Fruit fly (Drosophila melanogaster): ENCODE data around the gene Hsdl2.

Hsdl2 gene

DNA sequence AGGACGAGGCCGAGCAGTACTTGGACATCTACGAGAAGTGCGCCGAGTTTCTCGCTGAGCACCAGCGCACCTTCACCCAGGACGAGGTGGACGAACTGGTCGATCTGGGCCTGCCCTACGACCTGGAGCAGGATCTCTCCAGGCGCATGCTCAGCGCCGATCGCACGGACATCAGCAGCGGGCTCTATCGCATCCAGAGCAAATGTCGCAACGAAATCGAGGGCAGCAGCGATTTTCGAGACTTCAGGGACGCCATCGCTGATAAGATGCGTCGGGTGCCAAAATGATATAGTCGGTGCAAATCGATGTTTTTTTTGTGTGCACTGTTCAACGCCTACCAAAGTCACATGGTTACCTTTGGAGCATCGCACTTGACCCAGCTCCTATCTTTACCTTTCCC lies 2.3 kb downstream of the Hsdl2 start:
- no peak for TF ChIP-seq CG8119 (GFP tag; IDR thresholded peaks at IDR 0.05)
- TF ChIP-seq CG11294 (GFP tag; IDR thresholded peaks at IDR 0.05), result no peak
- no peak for TF ChIP-seq CG6854 (GFP tag; optimal IDR thresholded peaks at IDR 0.05)
- no peak for TF ChIP-seq CG6808 (GFP tag; optimal IDR thresholded peaks at IDR 0.05)
- no peak for TF ChIP-seq CG34406 (GFP tag; optimal IDR thresholded peaks at IDR 0.05)
- TF ChIP-seq svp (GFP tag), result peak; percentile 89
- TF ChIP-seq CG16779 (tag; optimal IDR thresholded peaks at IDR 0.05), result no peak
- TF ChIP-seq spab (GFP tag; optimal IDR thresholded peaks at IDR 0.05), result no peak
- TF ChIP-seq Lpt (GFP tag; optimal IDR thresholded peaks at IDR 0.05), result no peak
- no peak for TF ChIP-seq CG15336 (GFP tag; IDR thresholded peaks at IDR 0.05)
- TF ChIP-seq Sox15 (GFP tag; optimal IDR thresholded peaks at IDR 0.05), result no peak
- TF ChIP-seq CG8319 (GFP tag; optimal IDR thresholded peaks at IDR 0.05), result no peak
- no peak for TF ChIP-seq CG32006 (GFP tag; optimal IDR thresholded peaks at IDR 0.05)
- no peak for TF ChIP-seq Blimp-1 (GFP tag; optimal IDR thresholded peaks at IDR 0.05)
- TF ChIP-seq achi (GFP tag; optimal IDR thresholded peaks at IDR 0.05), result no peak
- no peak for TF ChIP-seq fd59A (GFP tag; optimal IDR thresholded peaks at IDR 0.05)
- peak; percentile 47 for TF ChIP-seq Eip78C (GFP tag)
- TF ChIP-seq CG9139 (GFP tag; optimal IDR thresholded peaks at IDR 0.05), result no peak

DNA sequence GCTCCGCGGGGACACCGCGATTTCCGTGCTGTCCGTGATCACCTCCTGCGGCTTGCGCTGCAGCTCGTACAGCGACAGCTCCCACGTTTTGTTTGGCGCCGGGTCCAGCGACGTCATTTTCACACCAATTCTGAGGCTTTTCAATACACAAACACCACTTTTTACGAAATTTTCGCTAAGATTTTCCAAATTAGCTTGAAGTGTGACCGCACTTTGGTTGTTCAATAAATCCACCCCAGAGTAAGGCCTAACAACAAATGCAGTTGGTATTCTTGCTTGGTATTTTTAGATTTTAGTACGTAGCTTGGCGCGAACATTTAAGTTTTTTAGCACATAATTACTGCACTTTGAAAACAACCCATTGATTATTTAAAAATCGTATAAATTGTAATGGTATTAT lies 4.5 kb downstream of the Hsdl2 start, which contains the start of gene Sce:
Gene Sce (minus strand): TSS at position 231 of the 400 bp plus-strand sequence.
- TF ChIP-seq CG10669 (GFP tag; optimal IDR thresholded peaks at IDR 0.05), result no peak
- no peak for TF ChIP-seq vri (GFP tag; optimal IDR thresholded peaks at IDR 0.05)
- no peak for TF ChIP-seq CG4318 (GFP tag; optimal IDR thresholded peaks at IDR 0.05)
- TF ChIP-seq CG8319 (GFP tag; optimal IDR thresholded peaks at IDR 0.05), result no peak
- TF ChIP-seq CG8119 (GFP tag; IDR thresholded peaks at IDR 0.05), result no peak
- no peak for TF ChIP-seq CG15336 (GFP tag; IDR thresholded peaks at IDR 0.05)
- TF ChIP-seq OdsH (GFP tag; optimal IDR thresholded peaks at IDR 0.05), result no peak
- no peak for TF ChIP-seq Eip93F (GFP tag; optimal IDR thresholded peaks at IDR 0.05)
- no peak for TF ChIP-seq Hr4 (GFP tag; optimal IDR thresholded peaks at IDR 0.05)
- no peak for TF ChIP-seq dsx (GFP tag; optimal IDR thresholded peaks at IDR 0.05; ENCODE audit: poor library complexity, severe bottlenecking)
- no peak for TF ChIP-seq CG7368 (GFP tag; optimal IDR thresholded peaks at IDR 0.05)

DNA sequence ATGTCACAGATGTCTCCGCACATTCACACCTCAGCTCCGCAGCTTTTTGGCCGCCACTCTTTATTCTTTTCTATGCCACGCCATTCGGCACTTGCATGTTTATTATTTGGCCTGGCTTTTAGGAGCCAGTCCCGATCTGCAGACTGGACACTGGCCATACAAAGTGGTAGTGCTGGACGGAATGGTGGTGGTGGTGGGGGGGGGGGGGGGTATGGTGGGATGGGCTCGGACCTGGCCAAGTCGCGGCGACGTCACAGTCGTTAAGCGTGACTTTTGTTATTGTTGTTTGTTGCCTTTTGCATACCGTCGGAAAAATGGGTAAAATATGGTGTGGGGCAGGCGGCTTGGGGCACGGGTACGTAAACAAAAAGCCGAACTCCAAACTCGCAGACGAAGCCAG lies 7.8 kb downstream of the Hsdl2 start:
- peak; percentile 89 for TF ChIP-seq dsx (GFP tag; optimal IDR thresholded peaks at IDR 0.05; ENCODE audit: poor library complexity, severe bottlenecking)
- no peak for TF ChIP-seq Eip93F (GFP tag; optimal IDR thresholded peaks at IDR 0.05)
- TF ChIP-seq ss (GFP tag; optimal IDR thresholded peaks at IDR 0.05), result peak in 1 of 2 experiments; percentile 64
- peak; percentile 3 for TF ChIP-seq CG1621 (tag; optimal IDR thresholded peaks at IDR 0.05)
- no peak for TF ChIP-seq Ets21C (GFP tag; optimal IDR thresholded peaks at IDR 0.05)

DNA sequence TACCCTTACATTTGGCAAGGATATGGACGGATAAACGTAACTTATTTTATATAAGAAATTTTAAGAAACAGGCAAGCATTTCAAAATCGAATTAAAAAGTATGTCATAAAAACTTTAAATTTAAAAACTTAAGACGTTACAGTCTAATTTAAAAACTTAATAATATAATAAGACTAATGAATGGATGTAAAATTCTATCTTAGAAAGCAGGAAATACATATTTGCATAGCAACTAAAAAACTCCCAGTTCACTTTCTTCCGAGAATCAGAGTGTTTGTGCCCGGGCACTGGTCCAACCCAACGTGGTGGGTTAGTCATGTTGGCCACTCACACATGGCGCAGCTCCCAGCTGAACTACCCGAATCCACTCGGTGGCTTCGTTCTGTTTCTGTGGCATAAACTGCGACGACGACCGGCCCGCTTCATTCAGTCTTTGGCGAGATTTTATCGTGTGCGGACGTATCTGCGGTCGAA lies 8.3 kb downstream of the Hsdl2 start, which contains the start of gene CG12880:
Gene CG12880 (plus strand): TSS at position 424 of the 474 bp plus-strand sequence.
- TF ChIP-seq Hr39 (GFP tag; optimal IDR thresholded peaks at IDR 0.05) (peak; percentile 30), Lpt (GFP tag; optimal IDR thresholded peaks at IDR 0.05) (no peak), CG6808 (GFP tag; optimal IDR thresholded peaks at IDR 0.05) (peak; percentile 61), Ets21C (GFP tag; optimal IDR thresholded peaks at IDR 0.05) (no peak), CG8632 (GFP tag; optimal IDR thresholded peaks at IDR 0.05) (no peak), topi (GFP tag; optimal IDR thresholded peaks at IDR 0.05) (peak; percentile 49), CG8319 (GFP tag; optimal IDR thresholded peaks at IDR 0.05) (no peak), Blimp-1 (GFP tag; optimal IDR thresholded peaks at IDR 0.05) (no peak), Eip78C (GFP tag) (peak; percentile 85), CG16779 (tag; optimal IDR thresholded peaks at IDR 0.05) (peak; percentile 13), CG9139 (GFP tag; optimal IDR thresholded peaks at IDR 0.05) (no peak), spab (GFP tag; optimal IDR thresholded peaks at IDR 0.05) (peak; percentile 39), CG3919 (GFP tag; optimal IDR thresholded peaks at IDR 0.05) (peak; percentile 41), fd59A (GFP tag; optimal IDR thresholded peaks at IDR 0.05) (peak; percentile 30), achi (GFP tag; optimal IDR thresholded peaks at IDR 0.05) (peak; percentile 15), Eip75B (GFP tag; optimal IDR thresholded peaks at IDR 0.05) (peak; percentile 42), CG11762 (GFP tag; optimal IDR thresholded peaks at IDR 0.05; ENCODE audit: insufficient read depth) (no peak), Eip93F (GFP tag; optimal IDR thresholded peaks at IDR 0.05) (no peak), CG6854 (GFP tag; optimal IDR thresholded peaks at IDR 0.05) (no peak), dsx (GFP tag; optimal IDR thresholded peaks at IDR 0.05; ENCODE audit: poor library complexity, severe bottlenecking) (no peak), salr (GFP tag; optimal IDR thresholded peaks at IDR 0.05) (peak in 1 of 2 experiments; percentile 73), Hr38 (GFP tag; optimal IDR thresholded peaks at IDR 0.05) (no peak), lz (GFP tag; optimal IDR thresholded peaks at IDR 0.05) (peak; percentile 21), net (GFP tag; optimal IDR thresholded peaks at IDR 0.05) (no peak), svp (GFP tag) (peak; percentile 72), CG10631 (GFP tag; optimal IDR thresholded peaks at IDR 0.05) (no peak), CG3032 (tag; optimal IDR thresholded peaks at IDR 0.05) (peak; percentile 26), CG8119 (GFP tag; IDR thresholded peaks at IDR 0.05) (no peak), CG1621 (tag; optimal IDR thresholded peaks at IDR 0.05) (no peak), Sox15 (GFP tag; optimal IDR thresholded peaks at IDR 0.05) (no peak), vri (GFP tag; optimal IDR thresholded peaks at IDR 0.05) (no peak), CG6163 (GFP tag; IDR thresholded peaks at IDR 0.05) (0 out of 3 replicates have a peak, but pooled peaks have one; percentile 10), CG34406 (GFP tag; optimal IDR thresholded peaks at IDR 0.05) (peak; percentile 3)
